Fruit fly (Drosophila melanogaster) whole organism, adult: ENCODE data around the gene Irp-1B.

Source experiments
- CG11617 ChIP-seq: fragments of 200-800 bp; sonication (Bioruptor generic); optimal IDR thresholded peaks from 2 replicates; lab custom pipeline; 2017; ENCODE audit warnings: mild to moderate bottlenecking, missing biosample characterization, missing genetic modification reagents, missing genetic modification characterization
- CG14711 ChIP-seq: fragments of 200-800 bp; sonication (Bioruptor generic); optimal IDR thresholded peaks from 2 replicates; lab custom pipeline; 2018; ENCODE audit warnings: missing biosample characterization, mild to moderate bottlenecking, missing genetic modification characterization, moderate library complexity
- CG5204 ChIP-seq: fragments of 200-800 bp; sonication (Bioruptor generic); optimal IDR thresholded peaks from 2 replicates; lab custom pipeline; 2016; ENCODE audit warnings: missing biosample characterization, missing genetic modification characterization
- CG7101 ChIP-seq: fragments of 200-800 bp; sonication (Bioruptor generic); optimal IDR thresholded peaks from 2 replicates; lab custom pipeline; 2018; ENCODE audit warnings: missing biosample characterization, mild to moderate bottlenecking, missing genetic modification characterization, moderate library complexity
- Crg-1 ChIP-seq: fragments of 200-800 bp; sonication (Bioruptor generic); optimal IDR thresholded peaks from 2 replicates; lab custom pipeline; 2016; ENCODE audit warnings: missing biosample characterization, missing genetic modification characterization
- Mnt ChIP-seq: fragments of 200-800 bp; sonication (Bioruptor generic); optimal IDR thresholded peaks from 2 replicates; lab custom pipeline; 2016; ENCODE audit warnings: missing biosample characterization, mild to moderate bottlenecking, missing genetic modification characterization
- pad ChIP-seq: fragments of 200-800 bp; sonication (Bioruptor generic); optimal IDR thresholded peaks from 3 replicates; lab custom pipeline; 2017; ENCODE audit warnings: missing biosample characterization, missing genetic modification characterization, mild to moderate bottlenecking, moderate library complexity, missing genetic modification reagents
- toe ChIP-seq: fragments of 200-800 bp; sonication (Bioruptor generic); optimal IDR thresholded peaks from 2 replicates; lab custom pipeline; 2016; ENCODE audit warnings: missing biosample characterization, missing genetic modification characterization

DNA sequence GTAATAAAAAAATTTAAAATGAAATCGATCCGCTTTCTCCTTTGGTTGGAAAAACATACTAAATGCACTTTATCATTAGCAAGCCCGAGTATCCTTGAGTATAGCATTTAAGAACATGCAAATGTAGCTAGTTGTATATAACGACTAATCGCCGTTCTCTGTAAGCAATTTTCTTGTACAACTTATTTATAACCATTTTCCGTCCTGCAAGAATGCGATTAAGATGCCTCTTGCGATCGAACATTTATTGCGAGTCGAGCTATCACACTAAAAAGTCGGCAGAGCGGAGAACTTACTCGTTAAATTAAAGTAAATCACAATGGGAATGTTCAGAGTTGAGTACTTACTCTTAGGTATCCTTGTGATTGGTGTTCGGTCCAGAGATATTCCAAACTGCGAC lies 11.9 kb downstream of the Irp-1B start, which contains the start of gene mthl11:
- TF ChIP-seq CG5204 (GFP tag; lab: Kevin White, UChicago) (no peak), CG11617 (GFP tag; lab: Kevin White, UChicago) (no peak), Mnt (GFP tag; lab: Kevin White, UChicago) (no peak), toe (GFP tag; lab: Kevin White, UChicago) (no peak), Crg-1 (GFP tag; lab: Kevin White, UChicago) (no peak), CG7101 (tag; lab: Kevin White, UChicago) (no peak), CG14711 (tag; lab: Kevin White, UChicago) (no peak), pad (GFP tag; lab: Kevin White, UChicago) (no peak)
